Worm (Caenorhabditis elegans) whole organism, L1 larva: ENCODE results near the gene nhr-20.

Experiments used
- Y116A8C.19 ChIP-seq: sonication (generic microtip); optimal IDR thresholded peaks from 2 replicates; lab custom pipeline; 2016; ENCODE audit warnings: missing compliant biosample characterization, missing genetic modification characterization, borderline replicate concordance
- aly-2 ChIP-seq: fragments of 150-350 bp; optimal IDR thresholded peaks from 2 replicates; lab custom pipeline; 2014; ENCODE audit warnings: missing biosample characterization, missing genetic modification characterization
- blmp-1 ChIP-seq: fragments of 150-350 bp; optimal IDR thresholded peaks from 2 replicates; lab custom pipeline; 2014; ENCODE audit warnings: missing biosample characterization, missing genetic modification characterization
- dpl-1 ChIP-seq, 3 experiments: fragments of 150-350 bp in 2 of 3; sonication (generic microtip) in 1 of 3; optimal IDR thresholded peaks; 2 replicates each; lab custom pipeline; 2014 to 2017; ENCODE audit warnings: missing biosample characterization in 3 of 3, missing genetic modification characterization in 3 of 3, missing genetic modification reagents in 3 of 3
- nhr-12 ChIP-seq: sonication (generic microtip); optimal IDR thresholded peaks from 2 replicates; lab custom pipeline; 2017; ENCODE audit warnings: missing biosample characterization, missing genetic modification characterization
- nhr-76 ChIP-seq: sonication (generic microtip); optimal IDR thresholded peaks from 2 replicates; lab custom pipeline; 2017; ENCODE audit warnings: missing biosample characterization, missing genetic modification characterization
- skn-1 ChIP-seq: fragments of 150-350 bp; optimal IDR thresholded peaks from 2 replicates; lab custom pipeline; 2014; ENCODE audit warnings: missing biosample characterization, missing genetic modification characterization
- sptf-1 ChIP-seq: fragments of 150-350 bp; optimal IDR thresholded peaks from 2 replicates; lab custom pipeline; 2014; ENCODE audit warnings: missing biosample characterization, missing genetic modification characterization
- ztf-4 ChIP-seq: fragments of 150-350 bp; optimal IDR thresholded peaks from 2 replicates; lab custom pipeline; 2014; ENCODE audit warnings: missing biosample characterization, missing genetic modification characterization

- TF ChIP-seq ztf-4 (tag; lab: Kevin White, UChicago) (peak; percentile 98), dpl-1 (GFP tag; optimal IDR thresholded peaks at IDR 0.05; lab: Kevin White, UChicago) (peak; percentile 59 to 68 (median 68)), nhr-76 (peak; percentile 17), Y116A8C.19 (tag; lab: Kevin White, UChicago) (peak; percentile 17), skn-1 (peak; percentile 86), blmp-1 (tag; lab: Kevin White, UChicago) (peak; percentile 65), sptf-1 (no peak), aly-2 (no peak), nhr-12 (tag; lab: Kevin White, UChicago) (no peak)
Observed at ce11 chrIII:4281955-4282618, 49.1 kb upstream of the nhr-20 start.
